Fruit fly (Drosophila melanogaster) whole organism: ENCODE data around the gene CG15155.

Source experiments
- CG8478 ChIP-seq: fragments of >200 bp; optimal IDR thresholded peaks from 2 replicates; lab custom pipeline; 2018; ENCODE audit warnings: inconsistent platforms
- Dll ChIP-seq: fragments of >200 bp; optimal IDR thresholded peaks from 2 replicates; lab custom pipeline; 2017
- EcR ChIP-seq, 2 experiments: fragments of >200 bp; optimal IDR thresholded peaks; 2 replicates each; lab custom pipeline; 2017; ENCODE audit warnings: missing biosample characterization in 2 of 2, missing genetic modification characterization in 2 of 2, missing genetic modification reagents in 2 of 2
- pan ChIP-seq: fragments of >200 bp; optimal IDR thresholded peaks from 2 replicates; lab custom pipeline; 2017
- psq ChIP-seq: fragments of >200 bp; optimal IDR thresholded peaks from 2 replicates; lab custom pipeline; 2017
- usp ChIP-seq: fragments of >200 bp; optimal IDR thresholded peaks from 2 replicates; lab custom pipeline; 2017; ENCODE audit warnings: missing biosample characterization, missing genetic modification characterization, mixed read lengths

The CG15155 gene

dm6 chr2L:18154551-18154950, at the start of gene CG15155:
Gene CG15155, plus strand, starts transcription at chr2L:18154851.
- TF ChIP-seq Dll (lab: Kevin White, UChicago) (no peak), CG8478 (lab: Kevin White, UChicago) (no peak), usp (GFP tag; lab: Kevin White, UChicago) (no peak)

- no peak for TF ChIP-seq usp (GFP tag; lab: Kevin White, UChicago)
- TF ChIP-seq psq, result no peak
- no peak for TF ChIP-seq Dll (lab: Kevin White, UChicago)
- TF ChIP-seq pan (lab: Kevin White, UChicago), result no peak
These were observed 42.2 kb upstream of the CG15155 start for dm6 chr2L:18112435-18112834.

dm6 chr2L:18113079-18113478, 41.6 kb upstream of the CG15155 start, which contains the start of gene CG44476:
Gene CG44476, minus strand, starts transcription at chr2L:18113179.
- TF ChIP-seq psq, result no peak
- TF ChIP-seq CG8478 (lab: Kevin White, UChicago), result no peak
- TF ChIP-seq Dll (lab: Kevin White, UChicago), result no peak
- TF ChIP-seq usp (GFP tag; lab: Kevin White, UChicago), result no peak
- no peak for TF ChIP-seq pan (lab: Kevin White, UChicago)
- no peak for TF ChIP-seq EcR (GFP tag; optimal IDR thresholded peaks at IDR 0.05; lab: Kevin White, UChicago)

- TF ChIP-seq usp (GFP tag; lab: Kevin White, UChicago) (no peak), CG8478 (lab: Kevin White, UChicago) (no peak), pan (lab: Kevin White, UChicago) (no peak), EcR (GFP tag; optimal IDR thresholded peaks at IDR 0.05; lab: Kevin White, UChicago) (no peak), Dll (lab: Kevin White, UChicago) (no peak), psq (no peak)
These were observed 40.4 kb upstream of the CG15155 start, which contains the start of gene CG15152 for dm6 chr2L:18114176-18114703. Gene CG15152, plus strand, starts transcription at chr2L:18114547.

dm6 chr2L:18115104-18115503, 39.5 kb upstream of the CG15155 start:
- TF ChIP-seq usp (GFP tag; lab: Kevin White, UChicago) (no peak), pan (lab: Kevin White, UChicago) (no peak), EcR (GFP tag; optimal IDR thresholded peaks at IDR 0.05; lab: Kevin White, UChicago) (no peak), psq (no peak), CG8478 (lab: Kevin White, UChicago) (no peak), Dll (lab: Kevin White, UChicago) (no peak)

- TF ChIP-seq psq (no peak), pan (lab: Kevin White, UChicago) (no peak), EcR (GFP tag; optimal IDR thresholded peaks at IDR 0.05; lab: Kevin White, UChicago) (no peak), usp (GFP tag; lab: Kevin White, UChicago) (no peak), Dll (lab: Kevin White, UChicago) (no peak), CG8478 (lab: Kevin White, UChicago) (no peak)
These were observed 35.0 kb upstream of the CG15155 start, which contains the start of gene CG5758 for dm6 chr2L:18119643-18120042. Gene CG5758, plus strand, starts transcription at chr2L:18119995.

- TF ChIP-seq pan (lab: Kevin White, UChicago), result no peak
These were observed 33.1 kb upstream of the CG15155 start for dm6 chr2L:18121367-18122230.

dm6 chr2L:18122231-18122551, 32.5 kb upstream of the CG15155 start:
- no peak for TF ChIP-seq Dll (lab: Kevin White, UChicago)
- no peak for TF ChIP-seq psq
- TF ChIP-seq CG8478 (lab: Kevin White, UChicago), result no peak
- no peak for TF ChIP-seq pan (lab: Kevin White, UChicago)
- no peak for TF ChIP-seq EcR (GFP tag; optimal IDR thresholded peaks at IDR 0.05; lab: Kevin White, UChicago)
- no peak for TF ChIP-seq usp (GFP tag; lab: Kevin White, UChicago)

- TF ChIP-seq EcR (GFP tag; optimal IDR thresholded peaks at IDR 0.05; lab: Kevin White, UChicago) (no peak), pan (lab: Kevin White, UChicago) (no peak), psq (no peak), usp (GFP tag; lab: Kevin White, UChicago) (no peak), Dll (lab: Kevin White, UChicago) (no peak), CG8478 (lab: Kevin White, UChicago) (no peak)
These were observed 31.7 kb upstream of the CG15155 start for dm6 chr2L:18122920-18123319.

dm6 chr2L:18125649-18126048, 29.0 kb upstream of the CG15155 start, which contains the start of gene Grl36b:
Gene Grl36b, minus strand, starts transcription at chr2L:18125749.
- TF ChIP-seq pan (lab: Kevin White, UChicago), result no peak
- no peak for TF ChIP-seq CG8478 (lab: Kevin White, UChicago)
- no peak for TF ChIP-seq Dll (lab: Kevin White, UChicago)
- TF ChIP-seq usp (GFP tag; lab: Kevin White, UChicago), result no peak
- no peak for TF ChIP-seq psq
- no peak for TF ChIP-seq EcR (GFP tag; optimal IDR thresholded peaks at IDR 0.05; lab: Kevin White, UChicago)

dm6 chr2L:18134615-18135014, 20.0 kb upstream of the CG15155 start:
- TF ChIP-seq psq, result no peak
- TF ChIP-seq EcR (GFP tag; optimal IDR thresholded peaks at IDR 0.05; lab: Kevin White, UChicago), result no peak
- no peak for TF ChIP-seq usp (GFP tag; lab: Kevin White, UChicago)
- no peak for TF ChIP-seq pan (lab: Kevin White, UChicago)
- TF ChIP-seq CG8478 (lab: Kevin White, UChicago), result no peak
- no peak for TF ChIP-seq Dll (lab: Kevin White, UChicago)

- no peak for TF ChIP-seq EcR (GFP tag; optimal IDR thresholded peaks at IDR 0.05; lab: Kevin White, UChicago)
- TF ChIP-seq Dll (lab: Kevin White, UChicago), result no peak
- TF ChIP-seq CG8478 (lab: Kevin White, UChicago), result no peak
- TF ChIP-seq psq, result no peak
- TF ChIP-seq usp (GFP tag; lab: Kevin White, UChicago), result no peak
- TF ChIP-seq pan (lab: Kevin White, UChicago), result no peak
These were observed 18.2 kb upstream of the CG15155 start for dm6 chr2L:18136427-18136857.
